Fruit fly (Drosophila melanogaster) whole organism, wandering third instar larva: Measurements from ENCODE around the gene CG11035.

Source experiments
- Dif ChIP-seq: fragments of 200-275, 200-300 bp; sonication (Bioruptor generic); optimal IDR thresholded peaks from 2 replicates; lab custom pipeline; 2018; ENCODE audit warnings: missing biosample characterization, missing genetic modification characterization; ENCODE audit not compliant: partially characterized antibody
- Mio ChIP-seq: sonication (Bioruptor generic); optimal IDR thresholded peaks from 2 replicates; lab custom pipeline; 2016; ENCODE audit warnings: missing biosample characterization, missing genetic modification characterization
- OdsH ChIP-seq: fragments of 200-800 bp; sonication (Bioruptor generic); optimal IDR thresholded peaks from 2 replicates; lab custom pipeline; 2016; ENCODE audit warnings: missing biosample characterization, mild to moderate bottlenecking, missing genetic modification characterization
- foxo ChIP-seq, 2 experiments: fragments of 200-800 bp; sonication (Bioruptor generic); optimal IDR thresholded peaks; 2 replicates in 1 of 2; 3 replicates in 1 of 2; lab custom pipeline; 2016 to 2017; ENCODE audit warnings: missing biosample characterization in 2 of 2, missing genetic modification characterization in 2 of 2
- fru ChIP-seq: fragments of 200-800 bp; sonication (Bioruptor generic); optimal IDR thresholded peaks from 3 replicates; lab custom pipeline; 2016; ENCODE audit warnings: missing biosample characterization, mild to moderate bottlenecking, missing genetic modification characterization
- psq ChIP-seq: fragments of 200-800 bp; sonication (Bioruptor generic); optimal IDR thresholded peaks from 3 replicates; lab custom pipeline; 2017; ENCODE audit warnings: missing biosample characterization, mild to moderate bottlenecking, missing genetic modification characterization, moderate library complexity
- usp ChIP-seq: fragments of >200 bp; optimal IDR thresholded peaks from 2 replicates; lab custom pipeline; 2017; ENCODE audit warnings: missing biosample characterization, missing genetic modification characterization

DNA sequence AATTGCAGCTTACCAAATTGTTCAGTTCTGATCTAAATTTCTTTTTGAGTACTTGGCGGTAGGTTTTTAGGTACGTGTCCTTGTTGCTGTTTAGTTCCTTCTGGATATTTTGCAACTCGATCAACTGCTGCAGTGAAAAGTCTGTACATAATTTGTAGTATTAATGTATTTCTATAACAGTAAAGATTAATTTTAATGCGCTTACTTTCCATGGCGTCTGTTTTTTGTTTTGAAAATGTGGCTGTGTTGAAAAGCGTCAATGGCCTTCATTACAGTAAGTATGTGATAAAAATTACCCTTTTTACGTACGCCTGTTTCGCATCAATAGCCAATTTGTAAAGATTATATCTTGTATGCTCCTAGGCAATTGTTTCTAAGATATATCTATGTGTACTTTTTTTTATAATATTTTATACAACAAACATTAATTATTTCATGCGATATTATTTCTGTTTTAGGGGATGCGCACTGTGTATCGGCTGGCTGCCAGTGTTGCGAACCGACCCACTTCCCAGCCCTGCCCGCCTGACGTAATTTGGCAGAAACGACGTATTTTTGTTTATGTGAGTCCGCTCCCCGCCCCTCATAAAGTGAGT, 31.6 kb downstream of the CG11035 start, which contains the start of the genes Kmn2 and CG2698:
- TF ChIP-seq OdsH (peak; percentile 97), usp (GFP tag; lab: Kevin White, UChicago) (no peak), psq (GFP tag; lab: Kevin White, UChicago) (peak; percentile 95), Mio (GFP tag; lab: Kevin White, UChicago) (peak; percentile 58), foxo (GFP tag; optimal IDR thresholded peaks at IDR 0.05; lab: Kevin White, UChicago) (peak in 1 of 2 experiments; percentile 97), fru (GFP tag; lab: Kevin White, UChicago) (peak; percentile 94), Dif (GFP tag; lab: Kevin White, UChicago) (no peak)
